Worm (Caenorhabditis elegans) whole organism, young adult: ENCODE data around the gene lurp-2.

Experiments used
- attf-6 ChIP-seq: fragments of 200-800 bp; sonication (Bioruptor generic); IDR thresholded peaks from 2 replicates; pipeline ENCODE4 v1.3.6; 2022; ENCODE audit warnings: missing genetic modification reagents, missing genetic modification characterization, missing compliant biosample characterization
- egrh-3 ChIP-seq: fragments of 200-800 bp; sonication (Bioruptor generic); IDR thresholded peaks from 2 replicates; pipeline ENCODE4 v1.3.6; 2022; ENCODE audit warnings: missing genetic modification reagents, missing genetic modification characterization, missing compliant biosample characterization
- hrde-1 ChIP-seq: sonication (generic microtip); optimal IDR thresholded peaks from 2 replicates; lab custom pipeline; 2016; ENCODE audit warnings: missing genetic modification characterization, mild to moderate bottlenecking, missing compliant biosample characterization, moderate library complexity, missing genotype, missing genetic modification reagents, borderline replicate concordance
- mcd-1 ChIP-seq: fragments of 200-800 bp; sonication (Bioruptor generic); IDR thresholded peaks from 2 replicates; pipeline ENCODE4 v1.3.6; 2022; ENCODE audit warnings: missing genetic modification reagents, missing genetic modification characterization, missing compliant biosample characterization
- mel-28 ChIP-seq: sonication (generic microtip); optimal IDR thresholded peaks from 2 replicates; lab custom pipeline; 2016; ENCODE audit warnings: borderline replicate concordance, mild to moderate bottlenecking, missing genetic modification characterization, missing compliant biosample characterization
- snpc-3.4 ChIP-seq: sonication (generic microtip); optimal IDR thresholded peaks from 2 replicates; lab custom pipeline; 2017; ENCODE audit warnings: missing genetic modification characterization, mild to moderate bottlenecking, missing compliant biosample characterization, antibody characterized with exemption, moderate library complexity, missing genotype, missing genetic modification reagents
- tbx-9 ChIP-seq: sonication (generic microtip); optimal IDR thresholded peaks from 2 replicates; lab custom pipeline; 2016; ENCODE audit warnings: borderline replicate concordance, missing genetic modification characterization, inconsistent platforms, missing compliant biosample characterization
- tlf-1 ChIP-seq: fragments of 200-800 bp; sonication (Bioruptor generic); optimal IDR thresholded peaks from 2 replicates; lab custom pipeline; 2018; ENCODE audit warnings: mild to moderate bottlenecking, missing genetic modification characterization, missing compliant biosample characterization

DNA sequence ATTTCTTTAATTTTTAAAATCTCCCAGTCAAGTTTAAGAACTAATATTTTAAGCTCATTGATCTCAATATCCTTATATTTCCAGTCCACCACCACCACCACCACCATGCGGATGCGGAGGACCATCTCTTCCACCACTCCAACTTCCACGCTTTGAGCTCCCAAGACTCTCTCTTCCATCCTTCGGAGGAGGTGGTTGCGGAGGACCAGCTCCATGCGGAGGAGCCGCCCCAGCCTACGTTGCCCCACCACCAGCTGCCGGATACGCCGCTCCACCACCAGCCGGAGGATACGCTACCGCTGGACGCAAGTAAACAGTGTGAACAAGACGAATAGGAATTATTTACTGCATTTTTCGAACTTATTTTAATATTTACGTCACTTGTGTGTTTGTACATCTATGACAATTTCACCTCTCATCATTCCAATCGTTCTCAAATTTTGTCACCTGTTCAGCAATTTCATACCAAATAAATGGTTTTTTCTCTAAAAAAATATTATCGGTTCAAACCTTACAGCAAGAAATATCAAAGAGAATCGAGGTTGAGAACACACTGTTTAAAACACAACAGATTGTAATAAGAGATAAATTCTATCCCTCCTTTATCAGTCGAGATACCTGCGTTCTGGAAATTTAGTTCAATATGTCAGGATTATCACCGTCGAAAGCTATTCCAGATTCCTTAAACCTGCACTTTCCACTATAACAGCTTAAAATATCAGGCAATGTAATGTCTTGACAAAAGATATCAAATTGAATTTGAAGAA, 42.0 kb upstream of the lurp-2 start:
- no peak for TF ChIP-seq tlf-1 (GFP tag; lab: Kevin White, UChicago)
- TF ChIP-seq egrh-3, result peak; percentile 87
- TF ChIP-seq snpc-3.4 (tag; lab: Kevin White, UChicago), result no peak
- TF ChIP-seq attf-6 (GFP tag; lab: Robert Waterston, UW), result no peak
- no peak for TF ChIP-seq tbx-9 (tag; lab: Kevin White, UChicago)
- TF ChIP-seq mel-28 (tag; lab: Kevin White, UChicago), result no peak
- no peak for TF ChIP-seq hrde-1
- TF ChIP-seq mcd-1 (GFP tag; lab: Robert Waterston, UW), result no peak
